Worm (Caenorhabditis elegans) whole organism, L4/young adult: ENCODE results near the gene T27E4.7.

Experiments
- W03F9.2 ChIP-seq: fragments of 150-350 bp; optimal IDR thresholded peaks from 2 replicates; lab custom pipeline; 2014; ENCODE audit warnings: missing biosample characterization, missing genetic modification characterization
- dao-5 ChIP-seq: sonication (generic microtip); optimal IDR thresholded peaks from 2 replicates; lab custom pipeline; 2016; ENCODE audit warnings: missing genotype, missing genetic modification characterization, moderate library complexity, missing compliant biosample characterization

ce11 chrV:9053969-9054368 is 22.2 kb downstream of the T27E4.7 start, which contains the start of gene C25E10.8:
- TF ChIP-seq W03F9.2 (tag; lab: Kevin White, UChicago) (no peak), dao-5 (tag; lab: Kevin White, UChicago) (no peak)
